Fruit fly (Drosophila melanogaster): ENCODE data around the gene Gmd.
A peak's percentile ranks its signal among the peaks of the same experiment; 100 is the strongest.

The Gmd gene

DNA sequence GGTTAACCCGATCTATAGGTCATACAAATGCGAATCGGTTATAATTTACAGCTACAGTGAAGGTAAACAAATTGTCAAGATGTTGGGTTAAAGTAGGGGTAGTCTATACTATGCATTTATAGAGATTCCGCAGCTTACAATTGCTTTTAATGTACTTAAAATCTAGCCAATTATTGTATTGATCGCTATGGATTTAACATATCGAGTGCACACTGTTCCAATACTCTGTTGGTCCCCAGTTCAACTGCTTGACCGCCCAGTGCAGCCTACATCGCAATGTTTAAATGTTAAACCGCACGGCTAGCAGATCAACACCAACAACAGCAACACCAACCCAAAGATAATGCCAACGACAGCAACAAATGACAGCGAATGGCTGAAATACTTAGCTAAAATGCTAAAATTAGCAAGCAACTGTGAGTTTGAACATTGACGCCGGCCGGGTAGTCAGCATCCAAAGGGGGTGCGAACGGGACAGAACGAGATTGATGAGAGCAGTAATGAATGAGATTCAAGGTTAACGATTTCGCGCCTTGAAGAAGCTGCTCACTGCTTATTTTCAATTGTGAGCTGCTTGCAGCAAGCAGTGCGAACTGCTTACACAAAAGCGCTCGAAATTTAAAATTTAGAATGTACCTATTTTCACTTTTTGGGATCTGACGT, 24.2 kb upstream of the Gmd start (continued):
- TF ChIP-seq CG2120 (GFP tag; optimal IDR thresholded peaks at IDR 0.05), result no peak
- no peak for TF ChIP-seq CG43689 (GFP tag; IDR thresholded peaks at IDR 0.05)
- TF ChIP-seq ato (GFP tag; IDR thresholded peaks at IDR 0.05; ENCODE audit: partially characterized antibody), result no peak
- peak; percentile 60; the same call in 1 of the 3 replicates for TF ChIP-seq CG6791 (GFP tag; IDR thresholded peaks at IDR 0.05; ENCODE audit: partially characterized antibody)
- TF ChIP-seq ap (GFP tag; IDR thresholded peaks at IDR 0.05), result peak; percentile 53; the same call in 1 of the 2 replicates
- TF ChIP-seq CG7556 (GFP tag; optimal IDR thresholded peaks at IDR 0.05), result no peak
- no peak for TF ChIP-seq Lim3 (GFP tag; IDR thresholded peaks at IDR 0.05)
- no peak for TF ChIP-seq br (optimal IDR thresholded peaks at IDR 0.05)
- no peak for TF ChIP-seq CG15696 (tag; optimal IDR thresholded peaks at IDR 0.05)
- no peak for TF ChIP-seq CG13775 (GFP tag; optimal IDR thresholded peaks at IDR 0.05)
- TF ChIP-seq Dll (GFP tag; IDR thresholded peaks at IDR 0.05; ENCODE audit: partially characterized antibody), result no peak
- no peak for TF ChIP-seq CG3281 (GFP tag; optimal IDR thresholded peaks at IDR 0.05)
- TF ChIP-seq D19B (GFP tag; optimal IDR thresholded peaks at IDR 0.05), result no peak
- peak; percentile 24 for TF ChIP-seq CG4730 (GFP tag; IDR thresholded peaks at IDR 0.05)
- no peak for TF ChIP-seq CG13624 (GFP tag; optimal IDR thresholded peaks at IDR 0.05)
- peak; percentile 69 for TF ChIP-seq Atf3 (GFP tag; optimal IDR thresholded peaks at IDR 0.05)
- TF ChIP-seq CG10431 (GFP tag; optimal IDR thresholded peaks at IDR 0.05), result no peak
- TF ChIP-seq kni (GFP tag; optimal IDR thresholded peaks at IDR 0.05), result peak; percentile 10
- peak; percentile 12; the same call in 1 of the 2 replicates for TF ChIP-seq CG6689 (GFP tag; IDR thresholded peaks at IDR 0.05)
- TF ChIP-seq CG11723 (GFP tag; optimal IDR thresholded peaks at IDR 0.05), result no peak
- peak; percentile 92 for TF ChIP-seq CG8478 (optimal IDR thresholded peaks at IDR 0.05)
- peak; percentile 65 for TF ChIP-seq pros (GFP tag; optimal IDR thresholded peaks at IDR 0.05)
- TF ChIP-seq MESR4 (GFP tag; optimal IDR thresholded peaks at IDR 0.05), result no peak
- no peak for TF ChIP-seq lbe (GFP tag; optimal IDR thresholded peaks at IDR 0.05)
- TF ChIP-seq CG11696 (GFP tag; IDR thresholded peaks at IDR 0.05), result no peak
- no peak for TF ChIP-seq odd (GFP tag; optimal IDR thresholded peaks at IDR 0.05)
- no peak for TF ChIP-seq CG6683 (GFP tag; optimal IDR thresholded peaks at IDR 0.05)
- no peak for TF ChIP-seq eyg (GFP tag; optimal IDR thresholded peaks at IDR 0.05)
- TF ChIP-seq CG12104 (GFP tag; optimal IDR thresholded peaks at IDR 0.05), result no peak
- TF ChIP-seq Poxn (GFP tag; IDR thresholded peaks at IDR 0.05), result no peak
- no peak for TF ChIP-seq Dek (tag; optimal IDR thresholded peaks at IDR 0.05)
- TF ChIP-seq disco-r (GFP tag; optimal IDR thresholded peaks at IDR 0.05), result no peak
- peak; percentile 81 for TF ChIP-seq HmgD (GFP tag; optimal IDR thresholded peaks at IDR 0.05)
- no peak for TF ChIP-seq BEAF-32 (GFP tag; optimal IDR thresholded peaks at IDR 0.05)
- TF ChIP-seq lov (optimal IDR thresholded peaks at IDR 0.05), result no peak
- peak; percentile 73; the same call in 2 of the 3 replicates for TF ChIP-seq lov (GFP tag; IDR thresholded peaks at IDR 0.05)
- TF ChIP-seq Max (GFP tag; optimal IDR thresholded peaks at IDR 0.05), result no peak
- TF ChIP-seq CG12299 (tag; optimal IDR thresholded peaks at IDR 0.05), result no peak
- TF ChIP-seq CG8944 (GFP tag; optimal IDR thresholded peaks at IDR 0.05), result no peak
- peak; percentile 65; the same call in 1 of the 2 replicates for TF ChIP-seq H2.0 (GFP tag; IDR thresholded peaks at IDR 0.05)
- TF ChIP-seq HHEX (GFP tag; optimal IDR thresholded peaks at IDR 0.05), result no peak
- TF ChIP-seq Mes4 (GFP tag; optimal IDR thresholded peaks at IDR 0.05), result no peak
- no peak for TF ChIP-seq CG2678 (tag; optimal IDR thresholded peaks at IDR 0.05)
- no peak for TF ChIP-seq nom (GFP tag; optimal IDR thresholded peaks at IDR 0.05)
- no peak for TF ChIP-seq sc (optimal IDR thresholded peaks at IDR 0.05)
- no peak for TF ChIP-seq sc (GFP tag; optimal IDR thresholded peaks at IDR 0.05)
- peak; percentile 52; the same call in 1 of the 2 replicates for TF ChIP-seq CG8765 (GFP tag; IDR thresholded peaks at IDR 0.05)
- no peak for TF ChIP-seq CG32767 (GFP tag; IDR thresholded peaks at IDR 0.05)
- TF ChIP-seq lilli (GFP tag; optimal IDR thresholded peaks at IDR 0.05), result no peak
- TF ChIP-seq peb (GFP tag; IDR thresholded peaks at IDR 0.05), result no peak
- TF ChIP-seq da (GFP tag; optimal IDR thresholded peaks at IDR 0.05), result no peak

All from whole organism, embryonic.